Fruit fly (Drosophila melanogaster) Kc167 (cell line): ENCODE data around the gene Mtl.

Experiments
- Myc ChIP-seq: fragments of >200 bp; optimal IDR thresholded peaks from 2 replicates; lab custom pipeline; 2017; ENCODE audit warnings: missing external identifiers
- h ChIP-seq: fragments of >200 bp; optimal IDR thresholded peaks from 3 replicates; lab custom pipeline; 2018; ENCODE audit warnings: missing external identifiers
- psq ChIP-seq: fragments of >200 bp; optimal IDR thresholded peaks from 2 replicates; lab custom pipeline; 2017; ENCODE audit warnings: missing external identifiers

dm6 chr3R:27643080-27643479 is 6.9 kb downstream of the Mtl start:
- TF ChIP-seq h (no peak), psq (lab: Kevin White, UChicago) (no peak), Myc (no peak)
